Worm (Caenorhabditis elegans) whole organism, L2 larva: ENCODE measurements around the gene col-109.

Source experiments
- F13H6.1 ChIP-seq: sonication (generic microtip); optimal IDR thresholded peaks from 2 replicates; lab custom pipeline; 2016; ENCODE audit warnings: missing genetic modification characterization, missing compliant biosample characterization
- aly-2 ChIP-seq: fragments of 150-350 bp; optimal IDR thresholded peaks from 2 replicates; lab custom pipeline; 2014; ENCODE audit warnings: missing biosample characterization, missing genetic modification characterization
- ama-1 ChIP-seq: fragments of 150-350 bp; optimal IDR thresholded peaks from 2 replicates; lab custom pipeline; 2018; ENCODE audit warnings: inconsistent platforms
- ceh-82 ChIP-seq: fragments of 150-350 bp; optimal IDR thresholded peaks from 2 replicates; lab custom pipeline; 2014; ENCODE audit warnings: missing biosample characterization, missing genetic modification characterization
- elt-1 ChIP-seq: fragments of 150-350 bp; optimal IDR thresholded peaks from 2 replicates; lab custom pipeline; 2014; ENCODE audit warnings: missing biosample characterization, missing genetic modification characterization
- lin-11 ChIP-seq: fragments of 150-350 bp; sonication (generic microtip); optimal IDR thresholded peaks from 2 replicates; lab custom pipeline; 2014; ENCODE audit warnings: missing biosample characterization, missing genetic modification characterization, inconsistent platforms, mixed read lengths
- lin-13 ChIP-seq: fragments of 150-350 bp; optimal IDR thresholded peaks from 2 replicates; lab custom pipeline; 2014; ENCODE audit warnings: missing biosample characterization, missing genetic modification reagents, missing genetic modification characterization
- nhr-23 ChIP-seq: fragments of 150-350 bp; optimal IDR thresholded peaks from 2 replicates; lab custom pipeline; 2014; ENCODE audit warnings: missing biosample characterization, missing genetic modification reagents, missing genetic modification characterization
- snpc-4 ChIP-seq: fragments of 150-350 bp; optimal IDR thresholded peaks from 2 replicates; lab custom pipeline; 2014; ENCODE audit warnings: missing biosample characterization, missing genetic modification characterization

DNA sequence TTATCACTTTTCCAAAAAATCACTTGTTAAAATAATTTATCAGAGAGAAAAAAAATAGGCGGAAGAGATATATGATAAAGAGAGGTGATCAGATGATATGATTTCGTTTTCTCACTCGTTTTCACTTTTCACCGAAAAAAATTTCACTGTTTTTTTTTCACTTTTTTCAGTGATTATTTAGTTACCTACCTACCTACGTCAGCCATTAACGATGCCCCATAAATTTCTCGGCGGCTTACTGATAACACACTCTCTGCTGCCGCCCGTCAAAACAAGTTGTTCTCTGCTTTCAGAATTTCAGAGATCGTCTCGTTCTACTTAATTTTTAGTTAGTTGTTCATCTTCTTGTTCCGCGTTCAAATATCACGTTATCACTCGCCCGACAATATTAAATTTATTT is 46.8 kb upstream of the col-109 start:
- TF ChIP-seq lin-11 (tag; lab: Kevin White, UChicago) = no peak
- no peak for TF ChIP-seq snpc-4
- TF ChIP-seq elt-1 (tag; lab: Kevin White, UChicago) = no peak
- TF ChIP-seq ama-1 (lab: Kevin White, UChicago) = no peak
- TF ChIP-seq lin-13 (GFP tag; lab: Kevin White, UChicago) = no peak
- no peak for TF ChIP-seq ceh-82 (tag; lab: Kevin White, UChicago)
- TF ChIP-seq F13H6.1 (tag; lab: Kevin White, UChicago) = no peak
- no peak for TF ChIP-seq nhr-23
- no peak for TF ChIP-seq aly-2 (tag; lab: Kevin White, UChicago)
